Fruit fly (Drosophila melanogaster) whole organism, embryonic: ENCODE results near the gene CG10147.

ENCODE experiments used
- C15 ChIP-seq: fragments of 200-800 bp; sonication (Bioruptor generic); IDR thresholded peaks from 3 replicates; pipeline ENCODE4 v1.3.6; 2022; ENCODE audit warnings: missing biosample characterization, missing genetic modification characterization
- CG10979 ChIP-seq: fragments of 200-800 bp; sonication (Bioruptor generic); optimal IDR thresholded peaks from 2 replicates; lab custom pipeline; 2018; ENCODE audit warnings: missing biosample characterization, mild to moderate bottlenecking, missing genetic modification characterization, moderate library complexity
- CG12942 ChIP-seq: fragments of 200-800 bp; sonication (Bioruptor generic); optimal IDR thresholded peaks from 3 replicates; lab custom pipeline; 2016; ENCODE audit warnings: missing biosample characterization, missing genetic modification characterization
- CG13123 ChIP-seq: fragments of 200-800 bp; sonication (Bioruptor generic); optimal IDR thresholded peaks from 2 replicates; lab custom pipeline; 2016; ENCODE audit warnings: missing biosample characterization, missing genetic modification characterization
- CG13775 ChIP-seq: fragments of 200-800 bp; sonication (Bioruptor generic); optimal IDR thresholded peaks from 3 replicates; lab custom pipeline; 2017; ENCODE audit warnings: missing biosample characterization, mild to moderate bottlenecking, missing genetic modification characterization
- CG17802 ChIP-seq: fragments of 200-800 bp; sonication (Bioruptor generic); optimal IDR thresholded peaks from 2 replicates; lab custom pipeline; 2018; ENCODE audit warnings: missing biosample characterization, mild to moderate bottlenecking, missing genetic modification characterization, moderate library complexity
- CG2120 ChIP-seq: fragments of 200-800 bp; sonication (Bioruptor generic); optimal IDR thresholded peaks from 3 replicates; lab custom pipeline; 2016; ENCODE audit warnings: missing biosample characterization, missing genetic modification characterization
- CG32772 ChIP-seq: fragments of 200-800 bp; sonication (Bioruptor generic); IDR thresholded peaks from 2 replicates; pipeline ENCODE4 v1.3.6; 2022; ENCODE audit warnings: missing biosample characterization, missing genetic modification characterization
- CG34422 ChIP-seq: fragments of 200-800 bp; sonication (Bioruptor generic); IDR thresholded peaks from 3 replicates; pipeline ENCODE4 v1.3.6; 2022; ENCODE audit warnings: missing biosample characterization, missing genetic modification characterization
- CG43689 ChIP-seq: fragments of 200-800 bp; sonication (Bioruptor generic); IDR thresholded peaks from 2 replicates; pipeline ENCODE4 v1.3.6; 2022; ENCODE audit warnings: missing biosample characterization, missing genetic modification characterization
- CG6175 ChIP-seq: fragments of 200-800 bp; sonication (Bioruptor generic); IDR thresholded peaks from 3 replicates; pipeline ENCODE4 v1.3.6; 2022; ENCODE audit warnings: missing biosample characterization, missing genetic modification characterization
- CG6683 ChIP-seq: fragments of 200-800 bp; sonication (Bioruptor generic); optimal IDR thresholded peaks from 2 replicates; lab custom pipeline; 2017; ENCODE audit warnings: missing biosample characterization, mild to moderate bottlenecking, missing genetic modification characterization, missing genetic modification reagents
- CG7839 ChIP-seq: fragments of 200-800 bp; sonication (Bioruptor generic); optimal IDR thresholded peaks from 3 replicates; lab custom pipeline; 2018; ENCODE audit warnings: missing biosample characterization, mild to moderate bottlenecking, missing genetic modification characterization, moderate library complexity
- CG7963 ChIP-seq: fragments of 200-800 bp; sonication (Bioruptor generic); IDR thresholded peaks from 3 replicates; pipeline ENCODE4 v1.3.6; 2022; ENCODE audit warnings: missing biosample characterization, missing genetic modification characterization; ENCODE audit not compliant: partially characterized antibody
- CG8290 ChIP-seq, 3 experiments: fragments of 200-800 bp; sonication (Bioruptor generic); optimal IDR thresholded peaks; 2 replicates each; lab custom pipeline; 2016 to 2019; ENCODE audit warnings: missing biosample characterization in 3 of 3, missing genetic modification characterization in 3 of 3, mild to moderate bottlenecking in 2 of 3, moderate library complexity in 1 of 3
- CG8388 ChIP-seq: fragments of 200-800 bp; sonication (Bioruptor generic); optimal IDR thresholded peaks from 2 replicates; lab custom pipeline; 2019; ENCODE audit warnings: missing biosample characterization, mild to moderate bottlenecking, missing genetic modification characterization, moderate library complexity
- CG9932 ChIP-seq: fragments of 200-800 bp; sonication (Bioruptor generic); IDR thresholded peaks from 2 replicates; pipeline ENCODE4 v1.3.6; 2022; ENCODE audit warnings: missing biosample characterization, missing genetic modification characterization
- Ets65A ChIP-seq: fragments of 200-800 bp; sonication (Bioruptor generic); peaks from one replicate; lab custom pipeline; 2016; ENCODE audit warnings: missing biosample characterization, missing genetic modification characterization
- Fer1 ChIP-seq: fragments of 200-800 bp; sonication (Bioruptor generic); optimal IDR thresholded peaks from 2 replicates; lab custom pipeline; 2017; ENCODE audit warnings: missing biosample characterization, mild to moderate bottlenecking, missing genetic modification characterization
- HLH3B ChIP-seq: fragments of 200-800 bp; sonication (Bioruptor generic); IDR thresholded peaks from 2 replicates; pipeline ENCODE4 v1.3.6; 2022; ENCODE audit warnings: missing biosample characterization, missing genetic modification characterization
- HLH4C ChIP-seq: fragments of 200-800 bp; sonication (Bioruptor generic); IDR thresholded peaks from 3 replicates; pipeline ENCODE4 v1.3.6; 2022; ENCODE audit warnings: missing biosample characterization, missing genetic modification characterization; ENCODE audit not compliant: partially characterized antibody
- Hmr ChIP-seq: fragments of 200-800 bp; sonication (Bioruptor generic); optimal IDR thresholded peaks from 3 replicates; lab custom pipeline; 2017; ENCODE audit warnings: mild to moderate bottlenecking, missing biosample characterization, missing genetic modification reagents, missing genetic modification characterization
- MTF-1 ChIP-seq: fragments of 200-800 bp; sonication (Bioruptor generic); optimal IDR thresholded peaks from 2 replicates; lab custom pipeline; 2018; ENCODE audit warnings: missing biosample characterization, mild to moderate bottlenecking, missing genetic modification characterization, borderline replicate concordance
- Med ChIP-seq: fragments of 200-800 bp; sonication (Bioruptor generic); peaks from one replicate; lab custom pipeline; 2016; ENCODE audit warnings: missing biosample characterization, missing genetic modification characterization, mild to moderate bottlenecking, inconsistent platforms, moderate library complexity
- Pdp1 ChIP-seq, 2 experiments: fragments of 200-800 bp; sonication (Bioruptor generic); optimal IDR thresholded peaks; 3 replicates each; lab custom pipeline; 2016; ENCODE audit warnings: missing biosample characterization in 2 of 2, missing genetic modification characterization in 2 of 2, mild to moderate bottlenecking in 1 of 2, moderate library complexity in 1 of 2
- TFAM ChIP-seq: fragments of 200-800 bp; sonication (Bioruptor generic); optimal IDR thresholded peaks from 2 replicates; lab custom pipeline; 2017; ENCODE audit warnings: missing biosample characterization, missing genetic modification characterization, inconsistent platforms
- Usf ChIP-seq: fragments of 200-800 bp; sonication (Bioruptor generic); optimal IDR thresholded peaks from 2 replicates; lab custom pipeline; 2017; ENCODE audit warnings: missing genotype, missing biosample characterization, missing genetic modification characterization
- ac ChIP-seq: fragments of 200-800 bp; sonication (Bioruptor generic); optimal IDR thresholded peaks from 3 replicates; lab custom pipeline; 2017; ENCODE audit warnings: missing biosample characterization, mild to moderate bottlenecking, missing genetic modification characterization
- ap ChIP-seq: fragments of 200-800 bp; sonication (Bioruptor generic); IDR thresholded peaks from 2 replicates; pipeline ENCODE4 v1.3.6; 2022; ENCODE audit warnings: missing biosample characterization, missing genetic modification characterization
- ash1 ChIP-seq: fragments of 200-800 bp; sonication (Bioruptor generic); optimal IDR thresholded peaks from 2 replicates; lab custom pipeline; 2018; ENCODE audit warnings: missing biosample characterization, mild to moderate bottlenecking, missing genetic modification characterization
- bab2 ChIP-seq: fragments of 200-800 bp; sonication (Bioruptor generic); optimal IDR thresholded peaks from 2 replicates; lab custom pipeline; 2016; ENCODE audit warnings: missing biosample characterization, missing genetic modification characterization
- cas ChIP-seq: fragments of 200-800 bp; sonication (Bioruptor generic); IDR thresholded peaks from 2 replicates; pipeline ENCODE4 v1.3.6; 2022; ENCODE audit warnings: missing biosample characterization, missing genetic modification characterization
- crc ChIP-seq: fragments of 200-800 bp; sonication (Bioruptor generic); optimal IDR thresholded peaks from 2 replicates; lab custom pipeline; 2016; ENCODE audit warnings: missing biosample characterization, missing genetic modification characterization
- eve ChIP-seq, 2 experiments: fragments of >200 bp; optimal IDR thresholded peaks; 2 replicates each; lab custom pipeline; 2017; ENCODE audit warnings: missing biosample characterization in 2 of 2, missing genetic modification characterization in 2 of 2
- h ChIP-seq: fragments of >200 bp; optimal IDR thresholded peaks from 2 replicates; lab custom pipeline; 2017
- hth ChIP-seq: fragments of >200 bp; optimal IDR thresholded peaks from 2 replicates; lab custom pipeline; 2017; ENCODE audit warnings: inconsistent platforms
- ind ChIP-seq: fragments of 200-800 bp; sonication (Bioruptor generic); optimal IDR thresholded peaks from 3 replicates; lab custom pipeline; 2016; ENCODE audit warnings: missing biosample characterization, missing genetic modification characterization
- lov ChIP-seq, 2 experiments: fragments of 200-800 bp in 1 of 2; fragments of >200 bp in 1 of 2; sonication (Bioruptor generic) in 1 of 2; IDR thresholded peaks in 1 of 2; optimal IDR thresholded peaks in 1 of 2; 2 replicates in 1 of 2; 3 replicates in 1 of 2; pipeline versions ENCODE4 v1.3.6 to Lab custom; 2017 to 2022; ENCODE audit warnings: missing biosample characterization in 1 of 2, missing genetic modification characterization in 1 of 2
- nerfin-1 ChIP-seq: fragments of 200-800 bp; sonication (Bioruptor generic); optimal IDR thresholded peaks from 3 replicates; lab custom pipeline; 2019; ENCODE audit warnings: missing biosample characterization, mild to moderate bottlenecking, missing genetic modification characterization, moderate library complexity
- org-1 ChIP-seq: fragments of 200-800 bp; sonication (Bioruptor generic); optimal IDR thresholded peaks from 2 replicates; lab custom pipeline; 2017; ENCODE audit warnings: missing biosample characterization, missing genetic modification characterization
- pan ChIP-seq, 4 experiments: fragments of >200 bp in 3 of 4; fragments of 200-800 bp in 1 of 4; sonication (Bioruptor generic) in 1 of 4; optimal IDR thresholded peaks in 3 of 4; IDR thresholded peaks in 1 of 4; 2 replicates each; pipeline versions ENCODE4 v1.3.6 to Lab custom; 2017 to 2022; ENCODE audit warnings: missing biosample characterization in 2 of 4, missing genetic modification characterization in 2 of 4, mixed read lengths in 1 of 4
- pnt ChIP-seq: fragments of 200-800 bp; sonication (Bioruptor generic); optimal IDR thresholded peaks from 3 replicates; lab custom pipeline; 2016; ENCODE audit warnings: missing biosample characterization, missing genetic modification characterization
- pros ChIP-seq: fragments of 200-800 bp; sonication (Bioruptor generic); optimal IDR thresholded peaks from 3 replicates; lab custom pipeline; 2019; ENCODE audit warnings: missing biosample characterization, mild to moderate bottlenecking, missing genetic modification characterization, moderate library complexity
- ranshi ChIP-seq: fragments of 200-800 bp; sonication (Bioruptor generic); IDR thresholded peaks from 2 replicates; pipeline ENCODE4 v1.3.6; 2022; ENCODE audit warnings: missing biosample characterization, missing genetic modification characterization
- slbo ChIP-seq: fragments of 200-800 bp; sonication (Bioruptor generic); IDR thresholded peaks from 2 replicates; pipeline ENCODE4 v1.3.6; 2022; ENCODE audit warnings: missing biosample characterization, missing genetic modification characterization
- sob ChIP-seq: fragments of 200-800 bp; sonication (Bioruptor generic); IDR thresholded peaks from 2 replicates; pipeline ENCODE4 v1.3.6; 2022; ENCODE audit warnings: missing biosample characterization, missing genetic modification characterization
- tgo ChIP-seq: fragments of 200-800 bp; sonication (Bioruptor generic); IDR thresholded peaks from 3 replicates; pipeline ENCODE4 v1.3.6; 2022; ENCODE audit warnings: missing biosample characterization, missing genetic modification characterization
- wdn ChIP-seq: fragments of 200-800 bp; sonication (Bioruptor generic); IDR thresholded peaks from 2 replicates; pipeline ENCODE4 v1.3.6; 2022; ENCODE audit warnings: missing biosample characterization, missing genetic modification characterization
- zen ChIP-seq: fragments of 200-800 bp; sonication (Bioruptor generic); optimal IDR thresholded peaks from 3 replicates; lab custom pipeline; 2018; ENCODE audit warnings: missing biosample characterization, mild to moderate bottlenecking, missing genetic modification characterization, moderate library complexity

The CG10147 gene

dm6 chr3L:6467691-6468329, 20.4 kb downstream of the CG10147 start (continued):
- TF ChIP-seq bab2 (GFP tag; lab: Kevin White, UChicago), result peak; percentile 30
- TF ChIP-seq HLH3B (GFP tag; lab: Robert Waterston, UW), result peak; percentile 56
- TF ChIP-seq TFAM (GFP tag; lab: Kevin White, UChicago), result no peak
- no peak for TF ChIP-seq CG6175
- TF ChIP-seq eve (GFP tag; optimal IDR thresholded peaks at IDR 0.05; lab: Kevin White, UChicago), result peak in 1 of 2 experiments; percentile 77
- peak; percentile 67 for TF ChIP-seq zen
- no peak for TF ChIP-seq CG9932 (GFP tag; lab: Robert Waterston, UW)
- peak; percentile 49 for TF ChIP-seq Hmr
- TF ChIP-seq CG43689 (GFP tag; lab: Robert Waterston, UW), result no peak
- TF ChIP-seq CG10979, result peak; percentile 86
- peak; percentile 81 for TF ChIP-seq CG7839 (tag; lab: Kevin White, UChicago)
- TF ChIP-seq Ets65A (GFP tag; lab: Kevin White, UChicago), result peak; percentile 55
- peak; percentile 11 for TF ChIP-seq CG2120 (GFP tag; lab: Kevin White, UChicago)
- TF ChIP-seq ranshi (GFP tag; lab: Robert Waterston, UW), result peak; percentile 61
- TF ChIP-seq CG6683 (GFP tag; lab: Kevin White, UChicago), result no peak
- no peak for TF ChIP-seq CG17802 (tag; lab: Kevin White, UChicago)
- TF ChIP-seq CG13775 (GFP tag; lab: Kevin White, UChicago), result peak; percentile 65
- no peak for TF ChIP-seq HLH4C (GFP tag; lab: Robert Waterston, UW)
- TF ChIP-seq slbo (GFP tag; lab: Robert Waterston, UW), result peak; percentile 47; the same call in 1 of the 2 replicates
- peak; percentile 16 for TF ChIP-seq CG13123 (GFP tag; lab: Kevin White, UChicago)
- TF ChIP-seq ac (GFP tag; lab: Kevin White, UChicago), result peak; percentile 4
- TF ChIP-seq Usf (GFP tag; lab: Kevin White, UChicago), result no peak
- TF ChIP-seq ap (GFP tag; lab: Robert Waterston, UW), result peak; percentile 55; the same call in 1 of the 2 replicates
- TF ChIP-seq sob (GFP tag; lab: Robert Waterston, UW), result peak; percentile 34; the same call in 1 of the 2 replicates
- peak; percentile 68 for TF ChIP-seq tgo
- no peak for TF ChIP-seq CG7963
- TF ChIP-seq wdn (GFP tag; lab: Robert Waterston, UW), result no peak
- TF ChIP-seq CG12942 (GFP tag; lab: Kevin White, UChicago), result peak; percentile 60
- TF ChIP-seq pan (optimal IDR thresholded peaks at IDR 0.05; lab: Kevin White, UChicago), result no peak
- TF ChIP-seq pan (GFP tag; optimal IDR thresholded peaks at IDR 0.05 in 1 of 2, IDR thresholded peaks at IDR 0.05 in 1 of 2), result peak in 1 of 2 experiments; percentile 59
- TF ChIP-seq pros, result no peak
- TF ChIP-seq Med (GFP tag; lab: Kevin White, UChicago), result peak; percentile 75
- TF ChIP-seq org-1 (GFP tag; lab: Kevin White, UChicago), result peak; percentile 34
- peak; percentile 40 for TF ChIP-seq ind (GFP tag; lab: Kevin White, UChicago)
- TF ChIP-seq CG32772 (GFP tag; lab: Robert Waterston, UW), result peak; percentile 57
- TF ChIP-seq CG34422 (GFP tag; lab: Robert Waterston, UW), result peak; percentile 59; the same call in 1 of the 3 replicates
- TF ChIP-seq CG8388, result peak; percentile 84
- TF ChIP-seq lov (optimal IDR thresholded peaks at IDR 0.05; lab: Kevin White, UChicago), result no peak
- TF ChIP-seq lov (GFP tag; IDR thresholded peaks at IDR 0.05; lab: Robert Waterston, UW), result no peak
- peak; percentile 46 for TF ChIP-seq nerfin-1 (tag; lab: Kevin White, UChicago)
- TF ChIP-seq crc (GFP tag; lab: Kevin White, UChicago), result no peak
- no peak for TF ChIP-seq hth (lab: Kevin White, UChicago)
- TF ChIP-seq Fer1 (GFP tag; lab: Kevin White, UChicago), result no peak
- TF ChIP-seq C15 (GFP tag; lab: Robert Waterston, UW), result no peak
- peak; percentile 33 for TF ChIP-seq CG8290 (GFP tag; optimal IDR thresholded peaks at IDR 0.05; lab: Kevin White, UChicago)
- TF ChIP-seq CG8290 (tag; optimal IDR thresholded peaks at IDR 0.05; lab: Kevin White, UChicago), result peak in 1 of 2 experiments; percentile 34
- peak in 1 of 2 experiments; percentile 15 for TF ChIP-seq Pdp1 (GFP tag; optimal IDR thresholded peaks at IDR 0.05; lab: Kevin White, UChicago)
- TF ChIP-seq cas, result no peak
- no peak for TF ChIP-seq ash1 (GFP tag; lab: Kevin White, UChicago)
- TF ChIP-seq pnt (GFP tag; lab: Kevin White, UChicago), result no peak
- no peak for TF ChIP-seq h (lab: Kevin White, UChicago)
- TF ChIP-seq MTF-1 (GFP tag; lab: Kevin White, UChicago), result no peak
